Fruit fly (Drosophila melanogaster): ENCODE measurements around the gene CG32024.
A peak's percentile ranks its signal among the peaks of the same experiment; 100 is the strongest.

CG32024 gene

dm6 chr3L:8852907-8853306, 45.5 kb downstream of the CG32024 start (continued):
- 0 out of 3 replicates have a peak, but pooled peaks have one; percentile 38 for TF ChIP-seq CG7357 (GFP tag; IDR thresholded peaks at IDR 0.05)
- TF ChIP-seq ap (GFP tag; IDR thresholded peaks at IDR 0.05) = no peak
- TF ChIP-seq sima (GFP tag; optimal IDR thresholded peaks at IDR 0.05) = no peak
- TF ChIP-seq sim (GFP tag; IDR thresholded peaks at IDR 0.05) = 0 out of 2 replicates have a peak, but pooled peaks have one; percentile 10
- TF ChIP-seq CG11456 (GFP tag; IDR thresholded peaks at IDR 0.05) = peak; percentile 75; the same call in 2 of the 3 replicates
- no peak for TF ChIP-seq nau (GFP tag; optimal IDR thresholded peaks at IDR 0.05)
- peak; percentile 53 for TF ChIP-seq Antp (GFP tag; optimal IDR thresholded peaks at IDR 0.05)
- TF ChIP-seq CG15696 (tag; optimal IDR thresholded peaks at IDR 0.05) = no peak
- peak; percentile 38 for TF ChIP-seq pho (GFP tag; optimal IDR thresholded peaks at IDR 0.05)
- peak; percentile 9 for TF ChIP-seq lilli (GFP tag; optimal IDR thresholded peaks at IDR 0.05)
- no peak for TF ChIP-seq CG17568 (GFP tag; optimal IDR thresholded peaks at IDR 0.05)
- TF ChIP-seq vnd (GFP tag; IDR thresholded peaks at IDR 0.05; ENCODE audit: partially characterized antibody) = no peak
- peak; percentile 31 for TF ChIP-seq eyg (GFP tag; optimal IDR thresholded peaks at IDR 0.05)
- 0 out of 2 replicates have a peak, but pooled peaks have one; percentile 26 for TF ChIP-seq CG6272 (GFP tag; IDR thresholded peaks at IDR 0.05)
- TF ChIP-seq CG13624 (GFP tag; optimal IDR thresholded peaks at IDR 0.05) = peak; percentile 15
- peak; percentile 35; the same call in 1 of the 2 replicates for TF ChIP-seq CG32772 (GFP tag; IDR thresholded peaks at IDR 0.05)
- no peak; the same call in 1 of the 2 replicates for TF ChIP-seq Dref (GFP tag; IDR thresholded peaks at IDR 0.05)
- peak; percentile 29 for TF ChIP-seq ind (GFP tag; optimal IDR thresholded peaks at IDR 0.05)
- no peak; the same call in 2 of the 3 replicates for TF ChIP-seq ken (GFP tag; IDR thresholded peaks at IDR 0.05)
- no peak for TF ChIP-seq CG43689 (GFP tag; IDR thresholded peaks at IDR 0.05)
- no peak for TF ChIP-seq Ravus (GFP tag; IDR thresholded peaks at IDR 0.05)
- TF ChIP-seq CG8359 (GFP tag; optimal IDR thresholded peaks at IDR 0.05; ENCODE audit: borderline replicate concordance) = no peak
- TF ChIP-seq CG34376 (GFP tag; optimal IDR thresholded peaks at IDR 0.05) = no peak
- no peak for TF ChIP-seq gro (GFP tag; optimal IDR thresholded peaks at IDR 0.05)
- peak; percentile 41 for TF ChIP-seq HLH3B (GFP tag; IDR thresholded peaks at IDR 0.05)
- no peak for TF ChIP-seq CG13894 (tag; optimal IDR thresholded peaks at IDR 0.05)
- TF ChIP-seq Fer3 (tag; optimal IDR thresholded peaks at IDR 0.05) = peak; percentile 6
- no peak for TF ChIP-seq Six4 (GFP tag; optimal IDR thresholded peaks at IDR 0.05)
- no peak for TF ChIP-seq ems (GFP tag; optimal IDR thresholded peaks at IDR 0.05)
- no peak for TF ChIP-seq Dfd (GFP tag; optimal IDR thresholded peaks at IDR 0.05)
- peak; percentile 20 for TF ChIP-seq PHDP (tag; optimal IDR thresholded peaks at IDR 0.05)
- TF ChIP-seq CG14965 (GFP tag; optimal IDR thresholded peaks at IDR 0.05; ENCODE audit: borderline replicate concordance) = no peak
- TF ChIP-seq ara (GFP tag; IDR thresholded peaks at IDR 0.05) = 0 out of 2 replicates have a peak, but pooled peaks have one; percentile 16
- TF ChIP-seq CG8281 (tag; optimal IDR thresholded peaks at IDR 0.05) = no peak
- no peak for TF ChIP-seq en (GFP tag; optimal IDR thresholded peaks at IDR 0.05)
- TF ChIP-seq ewg (GFP tag; optimal IDR thresholded peaks at IDR 0.05) = peak; percentile 4
- TF ChIP-seq CG8924 (tag; optimal IDR thresholded peaks at IDR 0.05) = no peak
- no peak for TF ChIP-seq D19A (tag; optimal IDR thresholded peaks at IDR 0.05)
- no peak for TF ChIP-seq CG3838 (GFP tag; optimal IDR thresholded peaks at IDR 0.05)
- TF ChIP-seq Elba2 (GFP tag; optimal IDR thresholded peaks at IDR 0.05) = no peak
- no peak for TF ChIP-seq CG4617 (GFP tag; optimal IDR thresholded peaks at IDR 0.05; ENCODE audit: borderline replicate concordance)
- TF ChIP-seq her (GFP tag; optimal IDR thresholded peaks at IDR 0.05) = no peak
- no peak for TF ChIP-seq CG15601 (tag; optimal IDR thresholded peaks at IDR 0.05)
- no peak for TF ChIP-seq Deaf1 (tag; optimal IDR thresholded peaks at IDR 0.05)
- TF ChIP-seq cwo (GFP tag; optimal IDR thresholded peaks at IDR 0.05) = peak; percentile 31
- peak; percentile 67 for TF ChIP-seq Rfx (GFP tag; IDR thresholded peaks at IDR 0.05)
- no peak for TF ChIP-seq gsb-n (tag; optimal IDR thresholded peaks at IDR 0.05)
- TF ChIP-seq Hr3 (GFP tag; optimal IDR thresholded peaks at IDR 0.05) = no peak
- no peak for TF ChIP-seq Abd-B (GFP tag; optimal IDR thresholded peaks at IDR 0.05)
- peak; percentile 38 for TF ChIP-seq CG2120 (GFP tag; optimal IDR thresholded peaks at IDR 0.05)
- TF ChIP-seq Taf1 (GFP tag; IDR thresholded peaks at IDR 0.05) = 0 out of 2 replicates have a peak, but pooled peaks have one; percentile 13

All from whole organism, embryonic.